Worm (Caenorhabditis elegans) whole organism, L4/young adult: ENCODE data around the gene T10D4.11.

Experiments used
- W03F9.2 ChIP-seq: fragments of 150-350 bp; optimal IDR thresholded peaks from 2 replicates; lab custom pipeline; 2014; ENCODE audit warnings: missing biosample characterization, missing genetic modification characterization
- dao-5 ChIP-seq: sonication (generic microtip); optimal IDR thresholded peaks from 2 replicates; lab custom pipeline; 2016; ENCODE audit warnings: missing genotype, missing genetic modification characterization, moderate library complexity, missing compliant biosample characterization
- him-1 ChIP-seq: sonication (generic microtip); optimal IDR thresholded peaks from 2 replicates; lab custom pipeline; 2016; ENCODE audit warnings: missing genotype, missing genetic modification reagents, missing genetic modification characterization, missing compliant biosample characterization

The T10D4.11 gene

ce11 chrII:3117471-3117870 is 31.9 kb downstream of the T10D4.11 start, which contains the start of gene T10D4.7:
T10D4.7 (plus strand) TSS chrII:3117771.
- no peak for TF ChIP-seq dao-5 (tag; lab: Kevin White, UChicago)
- no peak for TF ChIP-seq W03F9.2
- no peak for TF ChIP-seq him-1 (tag; lab: Kevin White, UChicago)

ce11 chrII:3113934-3114333 is 35.5 kb downstream of the T10D4.11 start, which contains the start of gene clec-123:
clec-123 (plus strand) TSS chrII:3114234.
- TF ChIP-seq W03F9.2 (no peak), dao-5 (tag; lab: Kevin White, UChicago) (no peak), him-1 (tag; lab: Kevin White, UChicago) (no peak)

DNA sequence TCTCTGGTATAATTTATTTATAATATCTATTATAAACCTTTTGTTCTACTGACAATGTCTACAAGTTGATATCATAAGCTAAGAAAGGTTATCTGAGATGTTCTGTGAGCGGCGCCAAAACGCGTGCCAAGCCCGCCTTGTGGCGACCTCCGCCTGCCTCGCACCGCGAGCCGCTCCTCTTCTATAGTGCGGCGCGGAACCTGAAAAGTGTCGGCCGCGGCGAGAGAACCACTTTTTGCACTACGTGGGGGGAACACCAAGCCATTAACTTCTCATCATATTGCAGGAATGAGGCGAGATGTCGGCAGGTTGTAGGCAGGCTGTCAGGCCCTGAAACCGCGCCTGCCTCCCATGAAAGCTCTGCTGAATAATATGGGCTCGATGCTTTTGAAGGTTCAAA is 36.1 kb downstream of the T10D4.11 start:
- no peak for TF ChIP-seq him-1 (tag; lab: Kevin White, UChicago)
- no peak for TF ChIP-seq dao-5 (tag; lab: Kevin White, UChicago)
- TF ChIP-seq W03F9.2, result no peak

DNA sequence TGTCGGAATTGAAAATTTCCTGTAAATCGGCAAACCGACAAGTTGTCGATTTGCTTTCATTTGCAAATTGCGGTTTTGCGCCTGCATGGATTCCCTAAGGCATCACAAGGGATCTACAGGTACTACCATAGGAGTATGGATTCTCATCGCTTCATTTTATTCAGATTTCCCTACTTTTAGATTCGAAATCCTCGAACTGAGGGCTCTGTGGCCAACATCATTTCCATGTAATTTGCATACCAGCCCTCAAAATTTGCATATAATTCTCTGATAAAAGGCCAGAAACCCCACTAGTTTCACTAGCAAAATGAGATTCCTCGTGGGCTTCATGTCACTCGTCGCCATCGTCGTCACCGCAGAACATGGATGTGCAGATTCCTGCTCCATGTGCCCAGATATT is 37.1 kb downstream of the T10D4.11 start, which contains the start of gene Y25C1A.2:
TSS of gene Y25C1A.2 (plus strand) at position 301 of the 400 bp plus-strand sequence.
- TF ChIP-seq W03F9.2 (no peak), him-1 (tag; lab: Kevin White, UChicago) (no peak), dao-5 (tag; lab: Kevin White, UChicago) (no peak)

DNA sequence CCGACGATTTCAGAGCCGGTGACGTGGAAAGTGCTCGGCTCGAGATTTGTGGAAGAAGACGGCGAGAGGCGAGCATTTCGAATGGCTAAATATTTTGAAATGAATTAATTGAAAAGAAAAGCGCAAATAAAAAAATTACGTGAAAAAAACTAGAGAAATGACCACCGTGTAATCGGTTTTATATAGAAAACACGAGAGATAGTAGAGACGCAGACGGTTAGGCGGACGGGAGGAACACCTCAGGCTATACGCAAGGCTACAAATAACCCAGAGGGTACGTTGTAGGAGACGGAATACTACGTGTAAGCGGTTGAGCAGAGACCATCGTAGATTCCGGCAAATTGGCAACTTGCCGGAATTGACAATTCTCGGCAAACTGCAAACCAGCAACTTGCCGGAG is 38.3 kb downstream of the T10D4.11 start, which contains the start of gene Y25C1A.13:
TSS of gene Y25C1A.13 (minus strand) at position 101 of the 400 bp plus-strand sequence.
- TF ChIP-seq W03F9.2 (no peak), dao-5 (tag; lab: Kevin White, UChicago) (no peak), him-1 (tag; lab: Kevin White, UChicago) (no peak)

DNA sequence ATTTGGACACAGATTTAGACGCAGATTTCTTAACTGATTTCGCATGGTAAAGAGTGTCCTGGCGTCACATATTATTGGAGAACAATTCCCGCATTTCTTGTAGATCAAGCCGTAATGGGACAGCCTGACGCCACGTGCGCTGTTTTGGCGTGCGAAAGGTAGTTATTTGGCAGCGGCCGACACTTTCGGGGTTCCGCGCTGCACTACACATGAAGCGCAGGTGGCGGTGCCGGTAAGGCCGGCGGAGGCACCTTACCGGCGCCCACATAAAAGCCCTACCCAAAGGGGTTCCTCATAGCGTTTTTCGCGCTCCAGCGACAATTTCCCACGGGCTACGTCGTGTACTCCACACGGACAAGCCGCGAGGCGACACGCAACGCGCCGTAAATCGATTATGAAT is 39.3 kb downstream of the T10D4.11 start:
- no peak for TF ChIP-seq W03F9.2
- no peak for TF ChIP-seq him-1 (tag; lab: Kevin White, UChicago)
- TF ChIP-seq dao-5 (tag; lab: Kevin White, UChicago), result no peak

ce11 chrII:3109533-3109932 is 39.9 kb downstream of the T10D4.11 start:
- TF ChIP-seq him-1 (tag; lab: Kevin White, UChicago), result no peak
- no peak for TF ChIP-seq dao-5 (tag; lab: Kevin White, UChicago)
- TF ChIP-seq W03F9.2, result no peak

- TF ChIP-seq dao-5 (tag; lab: Kevin White, UChicago), result no peak
- no peak for TF ChIP-seq him-1 (tag; lab: Kevin White, UChicago)
These were observed 41.3 kb downstream of the T10D4.11 start for ce11 chrII:3108101-3108500.

DNA sequence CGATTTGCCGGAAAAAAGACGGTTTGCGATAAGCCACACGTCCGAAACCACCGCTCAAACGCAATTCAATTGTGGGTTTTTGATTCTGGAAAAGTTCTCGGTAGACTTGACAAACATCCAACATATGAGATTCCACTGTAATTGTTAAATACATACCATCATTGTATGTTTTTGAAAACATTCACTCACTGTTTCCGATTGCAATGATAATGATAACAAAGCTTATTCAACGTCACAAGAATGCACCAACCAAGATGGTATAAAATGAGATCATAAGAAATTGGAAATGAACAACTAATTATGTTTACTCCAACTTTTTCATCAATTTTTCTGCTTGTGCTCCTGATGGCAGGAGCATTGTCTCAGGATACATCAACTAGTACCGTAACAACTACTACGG is 43.7 kb downstream of the T10D4.11 start, which contains the start of gene clec-122:
TSS of gene clec-122 (plus strand) at position 301 of the 400 bp plus-strand sequence.
- TF ChIP-seq W03F9.2 (no peak), dao-5 (tag; lab: Kevin White, UChicago) (no peak), him-1 (tag; lab: Kevin White, UChicago) (no peak)

DNA sequence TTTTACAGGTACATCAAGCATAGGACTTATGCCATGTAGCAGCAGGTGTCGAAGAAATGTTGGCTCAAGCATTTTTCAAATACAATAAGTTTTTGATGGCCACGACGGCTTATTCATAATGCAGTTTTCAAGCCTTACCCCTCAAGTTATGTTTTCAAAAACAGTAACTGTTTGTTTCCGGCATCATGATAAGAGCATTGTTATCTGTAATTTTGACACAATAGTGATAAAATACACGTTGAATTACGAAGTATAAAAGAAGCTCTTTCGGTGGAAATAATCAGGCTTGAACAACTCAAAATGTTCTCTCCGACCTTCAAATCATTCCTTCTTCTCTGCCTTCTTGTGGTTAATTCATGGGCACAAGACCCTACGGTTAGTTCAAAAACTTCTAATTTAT is 47.4 kb downstream of the T10D4.11 start, which contains the start of gene clec-121:
TSS of gene clec-121 (plus strand) at position 301 of the 400 bp plus-strand sequence.
- TF ChIP-seq him-1 (tag; lab: Kevin White, UChicago) (no peak), W03F9.2 (no peak), dao-5 (tag; lab: Kevin White, UChicago) (no peak)

ce11 chrII:3100546-3100945 is 48.9 kb downstream of the T10D4.11 start, which contains the start of gene srg-24:
srg-24 (minus strand) TSS chrII:3100646.
- no peak for TF ChIP-seq W03F9.2
